Worm (Caenorhabditis elegans) whole organism, L3 larva: ENCODE measurements around the gene plc-2.

Source experiments
- R02D3.7 ChIP-seq: fragments of 150-350 bp; optimal IDR thresholded peaks from 2 replicates; lab custom pipeline; 2014; ENCODE audit warnings: missing biosample characterization, missing genetic modification characterization
- ZK546.5 ChIP-seq: sonication (generic microtip); optimal IDR thresholded peaks from 2 replicates; lab custom pipeline; 2017; ENCODE audit warnings: missing biosample characterization, missing genetic modification characterization
- ama-1 ChIP-seq: fragments of 150-350 bp; optimal IDR thresholded peaks from 2 replicates; lab custom pipeline; 2018
- ceh-16 ChIP-seq: sonication (generic microtip); optimal IDR thresholded peaks from 2 replicates; lab custom pipeline; 2017; ENCODE audit warnings: missing biosample characterization, missing genetic modification characterization
- ceh-28 ChIP-seq: fragments of 150-350 bp; optimal IDR thresholded peaks from 2 replicates; lab custom pipeline; 2014; ENCODE audit warnings: missing biosample characterization, missing genetic modification reagents, missing genetic modification characterization
- ceh-82 ChIP-seq: fragments of 150-350 bp; optimal IDR thresholded peaks from 2 replicates; lab custom pipeline; 2014; ENCODE audit warnings: missing biosample characterization, missing genetic modification characterization
- ceh-9 ChIP-seq: sonication (generic microtip); optimal IDR thresholded peaks from 2 replicates; lab custom pipeline; 2018; ENCODE audit warnings: missing biosample characterization, missing genetic modification characterization
- daf-12 ChIP-seq: fragments of 150-350 bp; optimal IDR thresholded peaks from 2 replicates; lab custom pipeline; 2014; ENCODE audit warnings: missing biosample characterization, missing genetic modification reagents, missing genetic modification characterization
- elt-1 ChIP-seq: fragments of 150-350 bp; optimal IDR thresholded peaks from 2 replicates; lab custom pipeline; 2014; ENCODE audit warnings: missing biosample characterization, missing genetic modification characterization
- elt-2 ChIP-seq: sonication (generic microtip); optimal IDR thresholded peaks from 2 replicates; lab custom pipeline; 2016; ENCODE audit warnings: missing genetic modification reagents, mild to moderate bottlenecking, missing genetic modification characterization, missing compliant biosample characterization
- eor-1 ChIP-seq, 2 experiments: fragments of 150-350 bp; optimal IDR thresholded peaks; 2 replicates each; lab custom pipeline; 2014 to 2018; ENCODE audit warnings: missing biosample characterization in 2 of 2, missing genetic modification characterization in 2 of 2
- fkh-10 ChIP-seq: sonication (generic microtip); optimal IDR thresholded peaks from 2 replicates; lab custom pipeline; 2017; ENCODE audit warnings: missing biosample characterization, missing genetic modification reagents, missing genetic modification characterization
- fos-1 ChIP-seq: fragments of 150-350 bp; optimal IDR thresholded peaks from 2 replicates; lab custom pipeline; 2014; ENCODE audit warnings: missing biosample characterization, missing genetic modification characterization
- hmg-11 ChIP-seq: sonication (generic microtip); optimal IDR thresholded peaks from 2 replicates; lab custom pipeline; 2016; ENCODE audit warnings: missing genetic modification characterization, missing compliant biosample characterization
- jun-1 ChIP-seq: fragments of 150-350 bp; optimal IDR thresholded peaks from 2 replicates; lab custom pipeline; 2014; ENCODE audit warnings: missing biosample characterization, missing genetic modification reagents, missing genetic modification characterization
- lin-15B ChIP-seq: fragments of 150-350 bp; optimal IDR thresholded peaks from 2 replicates; lab custom pipeline; 2014; ENCODE audit warnings: missing biosample characterization, missing genetic modification characterization
- lin-39 ChIP-seq: fragments of 150-350 bp; optimal IDR thresholded peaks from 2 replicates; lab custom pipeline; 2018; ENCODE audit warnings: missing biosample characterization, missing genetic modification reagents, missing genetic modification characterization
- mdl-1 ChIP-seq: fragments of 150-350 bp; optimal IDR thresholded peaks from 2 replicates; lab custom pipeline; 2014; ENCODE audit warnings: missing biosample characterization, missing genetic modification characterization
- nfya-1 ChIP-seq: sonication (generic microtip); optimal IDR thresholded peaks from 2 replicates; lab custom pipeline; 2017; ENCODE audit warnings: missing genetic modification characterization, mild to moderate bottlenecking, missing compliant biosample characterization, antibody characterized with exemption, moderate library complexity; ENCODE audit not compliant: insufficient read depth
- nhr-11 ChIP-seq: fragments of 150-350 bp; optimal IDR thresholded peaks from 2 replicates; lab custom pipeline; 2014; ENCODE audit warnings: missing biosample characterization, missing genetic modification characterization
- nhr-12 ChIP-seq: fragments of 150-350 bp; optimal IDR thresholded peaks from 2 replicates; lab custom pipeline; 2014; ENCODE audit warnings: missing biosample characterization, missing genetic modification characterization
- nhr-23 ChIP-seq: fragments of 150-350 bp; optimal IDR thresholded peaks from 2 replicates; lab custom pipeline; 2014; ENCODE audit warnings: missing biosample characterization, missing genetic modification reagents, missing genetic modification characterization
- nhr-237 ChIP-seq: fragments of 150-350 bp; optimal IDR thresholded peaks from 2 replicates; lab custom pipeline; 2014; ENCODE audit warnings: missing biosample characterization, missing genetic modification characterization
- nhr-25 ChIP-seq: sonication (generic microtip); optimal IDR thresholded peaks from 2 replicates; lab custom pipeline; 2017; ENCODE audit warnings: missing biosample characterization, missing genetic modification characterization
- nhr-28 ChIP-seq: fragments of 150-350 bp; optimal IDR thresholded peaks from 2 replicates; lab custom pipeline; 2014; ENCODE audit warnings: missing biosample characterization, missing genetic modification characterization
- nhr-67 ChIP-seq: fragments of 150-350 bp; optimal IDR thresholded peaks from 2 replicates; lab custom pipeline; 2014; ENCODE audit warnings: missing biosample characterization, missing genetic modification characterization
- nhr-76 ChIP-seq: fragments of 150-350 bp; sonication (generic microtip); optimal IDR thresholded peaks from 5 replicates; lab custom pipeline; 2014; ENCODE audit warnings: missing biosample characterization, missing genetic modification characterization
- nhr-77 ChIP-seq: fragments of 150-350 bp; optimal IDR thresholded peaks from 2 replicates; lab custom pipeline; 2014; ENCODE audit warnings: missing biosample characterization, missing genetic modification characterization
- sea-2 ChIP-seq: fragments of 150-350 bp; sonication (generic microtip); optimal IDR thresholded peaks from 4 replicates; lab custom pipeline; 2014; ENCODE audit warnings: missing biosample characterization, missing genetic modification reagents, missing genetic modification characterization
- tbx-2 ChIP-seq: sonication (generic microtip); optimal IDR thresholded peaks from 2 replicates; lab custom pipeline; 2016; ENCODE audit warnings: mild to moderate bottlenecking, missing genetic modification characterization, missing compliant biosample characterization
- unc-39 ChIP-seq: sonication (generic microtip); optimal IDR thresholded peaks from 4 replicates; lab custom pipeline; 2017; ENCODE audit warnings: missing biosample characterization, missing genetic modification characterization
- unc-62 ChIP-seq: fragments of 150-350 bp; sonication (generic microtip); optimal IDR thresholded peaks from 4 replicates; lab custom pipeline; 2014; ENCODE audit warnings: missing biosample characterization, missing genetic modification reagents, missing genetic modification characterization
- zag-1 ChIP-seq: fragments of 150-350 bp; optimal IDR thresholded peaks from 2 replicates; lab custom pipeline; 2014; ENCODE audit warnings: missing biosample characterization, missing genetic modification characterization
- ztf-11 ChIP-seq: fragments of 150-350 bp; optimal IDR thresholded peaks from 2 replicates; lab custom pipeline; 2014; ENCODE audit warnings: missing biosample characterization, missing genetic modification characterization
- ztf-4 ChIP-seq: fragments of 150-350 bp; optimal IDR thresholded peaks from 2 replicates; lab custom pipeline; 2014; ENCODE audit warnings: missing biosample characterization, missing genetic modification characterization

Gene plc-2

ce11 chrV:15148800-15149199, 43.6 kb upstream of the plc-2 start, which contains the start of gene T09F5.1:
Gene T09F5.1, plus strand, starts transcription at chrV:15149100.
- TF ChIP-seq ama-1 (lab: Kevin White, UChicago) (no peak), zag-1 (tag; lab: Kevin White, UChicago) (no peak), jun-1 (tag; lab: Kevin White, UChicago) (no peak), hmg-11 (tag; lab: Kevin White, UChicago) (no peak), elt-1 (no peak), nhr-11 (tag; lab: Kevin White, UChicago) (no peak), lin-39 (no peak), lin-15B (tag; lab: Kevin White, UChicago) (no peak), R02D3.7 (tag; lab: Kevin White, UChicago) (no peak), unc-39 (no peak), ceh-16 (tag; lab: Kevin White, UChicago) (no peak), ztf-11 (no peak), nhr-28 (tag; lab: Kevin White, UChicago) (no peak), mdl-1 (tag; lab: Kevin White, UChicago) (no peak), fkh-10 (no peak), ceh-9 (tag; lab: Kevin White, UChicago) (no peak), tbx-2 (tag; lab: Kevin White, UChicago) (no peak), nhr-77 (tag; lab: Kevin White, UChicago) (no peak), nhr-67 (tag; lab: Kevin White, UChicago) (no peak), fos-1 (no peak)

ce11 chrV:15150176-15150575, 42.2 kb upstream of the plc-2 start:
- TF ChIP-seq nfya-1 (tag; lab: Kevin White, UChicago) = peak; percentile 58
- no peak for TF ChIP-seq nhr-11 (tag; lab: Kevin White, UChicago)

DNA sequence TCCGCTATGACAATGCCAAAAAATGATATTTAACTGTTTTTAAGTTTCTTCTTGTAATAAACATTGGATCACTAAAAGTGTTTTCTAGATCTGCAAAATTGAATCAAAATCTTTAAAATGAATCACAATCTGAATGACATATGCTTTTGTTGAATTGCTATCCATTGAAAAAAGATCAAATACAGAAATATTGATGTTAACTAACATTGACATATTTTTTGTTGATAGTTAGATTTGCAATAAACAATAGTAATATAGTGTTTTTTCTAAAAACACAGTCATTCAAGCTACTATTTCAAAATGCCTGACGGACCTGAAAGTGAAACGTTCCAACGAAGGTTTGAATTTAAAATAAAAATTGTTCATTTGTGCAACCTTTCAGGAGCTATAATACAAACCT, 41.7 kb upstream of the plc-2 start, which contains the start of gene T09F5.2:
Gene T09F5.2 (plus strand): TSS at position 301 of the 400 bp plus-strand sequence.
- TF ChIP-seq ztf-11 (no peak), nhr-237 (tag; lab: Kevin White, UChicago) (no peak), hmg-11 (tag; lab: Kevin White, UChicago) (no peak), unc-62 (GFP tag; lab: Kevin White, UChicago) (no peak), ceh-28 (tag; lab: Kevin White, UChicago) (no peak), jun-1 (tag; lab: Kevin White, UChicago) (no peak), eor-1 (tag; optimal IDR thresholded peaks at IDR 0.05; lab: Kevin White, UChicago) (no peak), nhr-67 (tag; lab: Kevin White, UChicago) (no peak), R02D3.7 (tag; lab: Kevin White, UChicago) (no peak), nhr-12 (tag; lab: Kevin White, UChicago) (no peak), sea-2 (GFP tag; lab: Kevin White, UChicago) (no peak), tbx-2 (tag; lab: Kevin White, UChicago) (no peak), elt-1 (no peak), nhr-76 (tag; lab: Kevin White, UChicago) (no peak)
- TF ChIP-seq, all 47 proteins: peak for 0

- TF ChIP-seq zag-1 (tag; lab: Kevin White, UChicago) (no peak), tbx-2 (tag; lab: Kevin White, UChicago) (no peak), hmg-11 (tag; lab: Kevin White, UChicago) (no peak), nfya-1 (tag; lab: Kevin White, UChicago) (no peak), daf-12 (no peak), nhr-25 (tag; lab: Kevin White, UChicago) (no peak), R02D3.7 (tag; lab: Kevin White, UChicago) (no peak), ceh-16 (tag; lab: Kevin White, UChicago) (no peak), nhr-23 (no peak), sea-2 (GFP tag; lab: Kevin White, UChicago) (no peak), ZK546.5 (tag; lab: Kevin White, UChicago) (no peak), nhr-28 (tag; lab: Kevin White, UChicago) (no peak), ztf-4 (no peak), lin-39 (no peak), elt-1 (no peak), ceh-82 (no peak), unc-39 (no peak), lin-15B (tag; lab: Kevin White, UChicago) (no peak), mdl-1 (tag; lab: Kevin White, UChicago) (no peak), ceh-28 (tag; lab: Kevin White, UChicago) (no peak)
These were observed 40.4 kb upstream of the plc-2 start for ce11 chrV:15152010-15152409.

DNA sequence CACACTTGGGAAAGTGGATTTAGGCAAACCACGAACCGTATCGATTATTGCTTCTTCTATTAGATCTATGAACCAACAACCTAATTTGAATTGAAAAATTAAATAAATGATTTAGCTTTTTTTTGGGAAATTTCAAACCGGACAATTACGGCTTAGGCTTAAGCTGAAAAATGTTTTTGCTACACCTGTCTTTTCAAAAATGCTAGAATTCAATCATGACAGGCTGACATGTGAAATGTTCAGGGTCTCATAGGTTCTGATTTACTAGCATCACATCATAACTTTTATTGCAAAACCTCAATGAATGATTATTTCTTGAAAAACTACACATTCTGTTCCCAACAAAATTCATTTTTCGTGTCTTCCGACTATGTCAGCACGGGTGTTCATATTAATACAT, 39.1 kb upstream of the plc-2 start, which contains the start of gene srh-55:
Gene srh-55 (plus strand): TSS at position 301 of the 400 bp plus-strand sequence.
- TF ChIP-seq elt-2 (tag; lab: Kevin White, UChicago) = no peak
- TF ChIP-seq ceh-9 (tag; lab: Kevin White, UChicago) = no peak
- no peak for TF ChIP-seq mdl-1 (tag; lab: Kevin White, UChicago)
- TF ChIP-seq tbx-2 (tag; lab: Kevin White, UChicago) = no peak
- TF ChIP-seq, all 47 proteins: peak for 0
